Worm (Caenorhabditis elegans) whole organism, L3 larva: Measurements from ENCODE around the gene Y69A2AR.46.

Source experiments
- ceh-9 ChIP-seq: sonication (generic microtip); optimal IDR thresholded peaks from 2 replicates; lab custom pipeline; 2018; ENCODE audit warnings: missing biosample characterization, missing genetic modification characterization
- elt-3 ChIP-seq, 3 experiments: fragments of 150-350 bp in 1 of 3; sonication (generic microtip) in 2 of 3; optimal IDR thresholded peaks; 2 replicates in 2 of 3; 4 replicates in 1 of 3; lab custom pipeline; 2014 to 2017; ENCODE audit warnings: missing biosample characterization in 3 of 3, missing genetic modification characterization in 3 of 3
- fkh-10 ChIP-seq: sonication (generic microtip); optimal IDR thresholded peaks from 2 replicates; lab custom pipeline; 2017; ENCODE audit warnings: missing biosample characterization, missing genetic modification reagents, missing genetic modification characterization
- lsy-12 ChIP-seq: sonication (generic microtip); optimal IDR thresholded peaks from 2 replicates; lab custom pipeline; 2016; ENCODE audit warnings: mild to moderate bottlenecking, missing genetic modification characterization, missing compliant biosample characterization
- nhr-23 ChIP-seq: fragments of 150-350 bp; optimal IDR thresholded peaks from 2 replicates; lab custom pipeline; 2014; ENCODE audit warnings: missing biosample characterization, missing genetic modification reagents, missing genetic modification characterization
- nhr-237 ChIP-seq: fragments of 150-350 bp; optimal IDR thresholded peaks from 2 replicates; lab custom pipeline; 2014; ENCODE audit warnings: missing biosample characterization, missing genetic modification characterization
- nhr-28 ChIP-seq: fragments of 150-350 bp; optimal IDR thresholded peaks from 2 replicates; lab custom pipeline; 2014; ENCODE audit warnings: missing biosample characterization, missing genetic modification characterization
- nhr-76 ChIP-seq: fragments of 150-350 bp; sonication (generic microtip); optimal IDR thresholded peaks from 5 replicates; lab custom pipeline; 2014; ENCODE audit warnings: missing biosample characterization, missing genetic modification characterization
- pha-4 ChIP-seq: fragments of 150-350 bp; optimal IDR thresholded peaks from 2 replicates; lab custom pipeline; 2014; ENCODE audit warnings: missing biosample characterization, missing genetic modification reagents, missing genetic modification characterization
- pqm-1 ChIP-seq: fragments of 150-350 bp; optimal IDR thresholded peaks from 2 replicates; lab custom pipeline; 2017; ENCODE audit warnings: missing biosample characterization, missing genetic modification characterization, inconsistent platforms
- skn-1 ChIP-seq: fragments of 150-350 bp; optimal IDR thresholded peaks from 2 replicates; lab custom pipeline; 2014; ENCODE audit warnings: missing biosample characterization, missing genetic modification characterization
- snpc-4 ChIP-seq: fragments of 150-350 bp; optimal IDR thresholded peaks from 2 replicates; lab custom pipeline; 2014; ENCODE audit warnings: missing biosample characterization, missing genetic modification characterization
- unc-62 ChIP-seq: fragments of 150-350 bp; sonication (generic microtip); optimal IDR thresholded peaks from 4 replicates; lab custom pipeline; 2014; ENCODE audit warnings: missing biosample characterization, missing genetic modification reagents, missing genetic modification characterization

DNA sequence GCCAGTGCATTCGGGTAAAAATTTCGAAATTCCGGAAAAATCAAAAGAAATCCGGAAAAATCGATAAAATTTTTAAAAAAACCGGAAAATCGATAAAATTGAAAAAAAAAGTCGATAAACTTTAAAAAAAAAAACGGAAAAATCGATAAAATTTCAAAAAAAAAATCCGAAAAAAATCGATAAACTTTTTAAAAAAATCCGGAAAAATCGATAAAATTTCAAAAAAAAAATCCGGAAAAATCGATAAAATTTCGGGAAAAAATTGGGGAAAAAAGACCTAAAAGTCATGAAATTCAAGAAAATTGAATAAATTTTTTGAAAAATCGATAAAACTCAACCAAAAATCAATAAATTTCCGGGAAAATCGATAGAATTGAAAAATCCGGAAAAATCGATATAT is 34.6 kb upstream of the Y69A2AR.46 start:
- TF ChIP-seq pha-4 (tag; lab: Kevin White, UChicago): no peak
- no peak for TF ChIP-seq nhr-237
- no peak for TF ChIP-seq nhr-76 (tag; lab: Kevin White, UChicago)
- TF ChIP-seq fkh-10 (GFP tag; lab: Kevin White, UChicago): no peak
- TF ChIP-seq nhr-23 (tag; lab: Kevin White, UChicago): no peak
- TF ChIP-seq snpc-4 (tag; lab: Kevin White, UChicago): no peak
- TF ChIP-seq nhr-28 (tag; lab: Kevin White, UChicago): no peak
- no peak for TF ChIP-seq elt-3 (tag; optimal IDR thresholded peaks at IDR 0.05; lab: Kevin White, UChicago)
- no peak for TF ChIP-seq ceh-9
- TF ChIP-seq pqm-1 (tag; lab: Kevin White, UChicago): no peak
- no peak for TF ChIP-seq skn-1 (tag; lab: Kevin White, UChicago)
- TF ChIP-seq lsy-12: no peak
- no peak for TF ChIP-seq unc-62
